Fruit fly (Drosophila melanogaster): ENCODE results near the gene Nedd4.

The Nedd4 gene

dm6 chr3L:17529511-17530194 lies at the start of gene Nedd4, which contains the start of gene Edc3 (continued):
- TF ChIP-seq Jarid2 (GFP tag; optimal IDR thresholded peaks at IDR 0.05) (no peak), tgo (GFP tag; IDR thresholded peaks at IDR 0.05) (no peak), chinmo (GFP tag; IDR thresholded peaks at IDR 0.05; ENCODE audit: partially characterized antibody) (0 out of 4 replicates have a peak, but pooled peaks have one; percentile 65), Dll (GFP tag; IDR thresholded peaks at IDR 0.05; ENCODE audit: partially characterized antibody) (no peak), CG8359 (GFP tag; optimal IDR thresholded peaks at IDR 0.05; ENCODE audit: borderline replicate concordance) (no peak), en (GFP tag; optimal IDR thresholded peaks at IDR 0.05) (no peak), CG34422 (GFP tag; IDR thresholded peaks at IDR 0.05) (no peak; the same call in 2 of the 3 replicates), gt (GFP tag; IDR thresholded peaks at IDR 0.05) (no peak), CG14014 (GFP tag; IDR thresholded peaks at IDR 0.05) (no peak), lola (GFP tag; optimal IDR thresholded peaks at IDR 0.05) (no peak), CG11456 (GFP tag; IDR thresholded peaks at IDR 0.05) (no peak), ttk (GFP tag; IDR thresholded peaks at IDR 0.05) (no peak), CG15073 (GFP tag; optimal IDR thresholded peaks at IDR 0.05) (no peak), Sox102F (GFP tag; optimal IDR thresholded peaks at IDR 0.05) (no peak), NC2α (GFP tag; optimal IDR thresholded peaks at IDR 0.05) (no peak), CTCF (GFP tag; optimal IDR thresholded peaks at IDR 0.05) (peak; percentile 38), CG7963 (GFP tag; IDR thresholded peaks at IDR 0.05; ENCODE audit: partially characterized antibody) (no peak), Mrtf (GFP tag; IDR thresholded peaks at IDR 0.05) (no peak), Dad (GFP tag; optimal IDR thresholded peaks at IDR 0.05) (no peak), Awh (GFP tag; IDR thresholded peaks at IDR 0.05) (no peak), nerfin-1 (tag; optimal IDR thresholded peaks at IDR 0.05) (peak; percentile 2), Drgx (GFP tag; IDR thresholded peaks at IDR 0.05) (no peak), emc (GFP tag; optimal IDR thresholded peaks at IDR 0.05) (no peak), Stat92E (GFP tag; optimal IDR thresholded peaks at IDR 0.05) (no peak), prd (optimal IDR thresholded peaks at IDR 0.05) (no peak), prd (GFP tag; IDR thresholded peaks at IDR 0.05) (no peak), CG11696 (GFP tag; IDR thresholded peaks at IDR 0.05) (no peak), CG9797 (GFP tag; optimal IDR thresholded peaks at IDR 0.05) (peak; percentile 92), Oli (tag; optimal IDR thresholded peaks at IDR 0.05) (no peak), CG8281 (tag; optimal IDR thresholded peaks at IDR 0.05) (no peak), CG33557 (GFP tag; optimal IDR thresholded peaks at IDR 0.05) (peak; percentile 16), sens (GFP tag) (no peak), peb (GFP tag; IDR thresholded peaks at IDR 0.05) (no peak), Hand (GFP tag; optimal IDR thresholded peaks at IDR 0.05) (no peak), insv (GFP tag; optimal IDR thresholded peaks at IDR 0.05) (peak in 1 of 2 experiments; percentile 69), bcd (GFP tag; optimal IDR thresholded peaks at IDR 0.05) (no peak), zfh2 (GFP tag; optimal IDR thresholded peaks at IDR 0.05) (no peak), Gug (GFP tag; IDR thresholded peaks at IDR 0.05) (no peak), sug (tag; optimal IDR thresholded peaks at IDR 0.05) (peak; percentile 31), kay (GFP tag; optimal IDR thresholded peaks at IDR 0.05) (no peak), odd (GFP tag; optimal IDR thresholded peaks at IDR 0.05) (peak; percentile 48), pnt (GFP tag; optimal IDR thresholded peaks at IDR 0.05) (no peak), CG17568 (GFP tag; optimal IDR thresholded peaks at IDR 0.05) (no peak), nerfin-2 (GFP tag; IDR thresholded peaks at IDR 0.05; ENCODE audit: partially characterized antibody) (no peak), CG9609 (GFP tag; optimal IDR thresholded peaks at IDR 0.05) (no peak), CG11695 (GFP tag; IDR thresholded peaks at IDR 0.05) (no peak), CG31441 (GFP tag; IDR thresholded peaks at IDR 0.05) (peak; percentile 54; the same call in 1 of the 2 replicates), CG6791 (GFP tag; IDR thresholded peaks at IDR 0.05; ENCODE audit: partially characterized antibody) (no peak), CG12391 (tag; optimal IDR thresholded peaks at IDR 0.05) (peak; percentile 59), Adf1 (GFP tag; IDR thresholded peaks at IDR 0.05) (no peak), pum (GFP tag; optimal IDR thresholded peaks at IDR 0.05) (no peak)
